Worm (Caenorhabditis elegans) whole organism, L4/young adult: ENCODE measurements around the gene Y75B7AR.1.
A peak's percentile ranks its signal among the peaks of the same experiment; 100 is the strongest.

Experiments
- W03F9.2 ChIP-seq: fragments of 150-350 bp; optimal IDR thresholded peaks from 2 replicates; lab custom pipeline; 2014; ENCODE audit warnings: missing biosample characterization, missing genetic modification characterization
- dao-5 ChIP-seq: sonication (generic microtip); optimal IDR thresholded peaks from 2 replicates; lab custom pipeline; 2016; ENCODE audit warnings: missing genotype, missing genetic modification characterization, moderate library complexity, missing compliant biosample characterization
- him-1 ChIP-seq: sonication (generic microtip); optimal IDR thresholded peaks from 2 replicates; lab custom pipeline; 2016; ENCODE audit warnings: missing genotype, missing genetic modification reagents, missing genetic modification characterization, missing compliant biosample characterization

The Y75B7AR.1 gene

DNA sequence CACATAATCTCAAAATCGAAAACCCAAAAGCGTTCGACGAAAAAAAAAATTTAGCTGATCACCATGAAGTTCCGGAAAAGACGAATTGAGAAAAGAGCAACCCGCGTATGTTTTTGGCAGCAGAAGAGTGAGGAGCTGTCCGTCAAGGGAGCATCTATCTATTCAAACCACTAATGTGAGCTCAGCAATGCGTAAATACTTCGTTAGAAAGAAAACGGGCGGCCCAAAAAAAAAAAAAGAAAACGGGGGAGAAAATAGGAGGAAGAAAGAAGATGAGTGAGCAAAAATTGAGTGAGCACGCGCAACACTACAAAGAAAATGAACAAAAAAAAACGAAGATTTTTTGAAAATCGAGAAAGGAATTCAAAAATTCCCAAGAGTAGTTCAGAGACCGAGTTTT, 28.5 kb downstream of the Y75B7AR.1 start:
- TF ChIP-seq dao-5 (tag; lab: Kevin White, UChicago) (no peak), W03F9.2 (tag; lab: Kevin White, UChicago) (no peak), him-1 (tag; lab: Kevin White, UChicago) (peak; percentile 14)

DNA sequence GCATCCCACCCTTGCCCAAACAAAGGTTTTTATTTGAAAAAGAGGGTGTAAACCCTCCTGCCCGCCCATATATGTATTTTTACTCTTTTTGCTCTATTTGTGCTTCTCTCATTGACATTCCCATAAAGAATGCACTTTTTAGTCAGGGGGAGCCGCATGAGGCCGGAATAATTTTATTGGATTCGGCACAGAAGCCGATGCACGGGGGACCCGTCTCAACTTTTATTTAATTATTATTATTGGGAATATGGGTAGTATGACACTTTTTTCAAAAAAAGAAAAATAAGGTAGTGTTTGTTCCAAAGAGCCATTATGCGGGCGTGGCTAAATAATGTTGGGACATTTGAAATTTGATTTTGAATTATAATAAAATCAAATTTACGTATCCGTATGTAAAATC, 30.8 kb downstream of the Y75B7AR.1 start:
- no peak for TF ChIP-seq him-1 (tag; lab: Kevin White, UChicago)
- TF ChIP-seq W03F9.2 (tag; lab: Kevin White, UChicago) = no peak
- no peak for TF ChIP-seq dao-5 (tag; lab: Kevin White, UChicago)

DNA sequence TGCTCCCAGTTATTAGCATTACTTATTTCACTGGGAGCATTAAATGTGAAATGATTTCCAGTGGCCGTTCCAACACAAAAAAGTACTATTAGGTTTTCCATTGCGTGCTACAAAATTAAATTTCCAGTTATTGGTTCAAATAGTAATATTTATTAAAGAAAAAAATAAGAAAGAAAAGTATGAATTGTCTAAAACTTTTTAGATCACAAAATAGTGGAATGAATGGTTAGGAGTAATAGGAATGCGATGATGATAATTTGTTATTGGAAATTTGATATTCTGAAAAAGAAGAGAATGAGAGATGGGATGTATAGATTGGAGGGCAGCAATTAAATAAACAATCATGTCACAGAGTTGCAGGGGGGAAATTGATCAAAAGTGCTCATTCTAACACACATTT, 34.7 kb downstream of the Y75B7AR.1 start, which contains the start of gene Y75B7AL.2:
Gene Y75B7AL.2, minus strand, starts transcription at position 101 of the 400 bp plus-strand sequence.
- TF ChIP-seq dao-5 (tag; lab: Kevin White, UChicago) (no peak), him-1 (tag; lab: Kevin White, UChicago) (no peak)

DNA sequence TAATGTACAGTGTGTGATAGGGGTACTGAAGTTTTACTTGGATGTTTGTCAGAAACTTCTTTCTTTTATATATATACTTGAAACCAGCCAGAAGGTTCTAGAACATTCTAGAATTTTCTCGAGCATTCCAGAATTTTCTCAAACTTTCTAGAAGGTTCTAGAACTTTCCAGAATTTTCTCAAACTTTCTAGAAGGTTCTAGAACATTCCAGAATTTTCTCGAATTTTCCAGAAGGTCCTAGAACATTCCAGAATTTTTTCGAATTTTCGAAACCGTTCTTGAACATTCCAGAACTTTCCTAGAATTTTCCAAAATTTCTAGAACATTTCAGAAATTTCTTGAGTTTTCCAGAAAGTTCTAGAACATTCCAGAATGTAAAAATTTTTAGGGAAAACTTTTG, 37.5 kb downstream of the Y75B7AR.1 start:
- TF ChIP-seq W03F9.2 (tag; lab: Kevin White, UChicago) (no peak), him-1 (tag; lab: Kevin White, UChicago) (no peak), dao-5 (tag; lab: Kevin White, UChicago) (no peak)

DNA sequence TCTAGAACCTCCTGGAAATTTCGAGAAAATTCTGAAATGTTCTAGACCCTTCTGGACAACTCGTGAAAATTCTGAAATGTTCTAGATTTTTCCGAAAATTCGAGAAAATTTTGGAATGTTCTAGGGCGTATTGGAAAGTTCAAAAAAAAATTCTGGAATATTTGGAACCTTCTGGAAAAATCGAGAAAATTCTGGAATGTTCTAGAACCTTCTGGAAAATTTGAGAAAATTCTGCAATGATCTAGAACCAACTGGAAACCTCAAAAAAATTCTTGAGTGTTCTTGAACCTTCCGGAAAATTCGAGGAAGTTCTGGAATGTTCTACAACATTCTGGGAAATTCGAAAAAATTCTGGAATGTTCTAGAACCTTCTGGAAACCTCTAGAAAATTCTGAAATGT, 40.5 kb downstream of the Y75B7AR.1 start:
- no peak for TF ChIP-seq dao-5 (tag; lab: Kevin White, UChicago)
- no peak for TF ChIP-seq him-1 (tag; lab: Kevin White, UChicago)
- no peak for TF ChIP-seq W03F9.2 (tag; lab: Kevin White, UChicago)

DNA sequence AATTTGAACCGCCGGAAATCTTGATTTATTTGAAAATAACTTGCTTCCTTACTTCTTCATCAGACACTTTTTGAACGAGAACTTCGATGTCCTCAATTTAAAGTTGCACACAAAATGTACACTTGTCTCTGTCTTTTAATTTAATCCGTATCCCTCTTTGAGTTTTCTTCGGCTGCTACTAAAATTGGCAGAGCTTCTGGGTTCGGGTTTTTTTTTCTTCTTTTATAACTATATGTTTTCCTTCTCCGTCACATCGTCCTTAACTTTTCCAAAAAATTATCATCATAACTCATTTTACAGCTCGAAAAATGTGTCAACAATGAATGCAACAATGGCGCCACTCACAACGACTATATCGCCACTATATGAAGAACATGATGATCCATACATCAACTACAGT, 41.0 kb downstream of the Y75B7AR.1 start, which contains the start of gene glb-33:
Gene glb-33, plus strand, starts transcription at position 301 of the 400 bp plus-strand sequence.
- TF ChIP-seq him-1 (tag; lab: Kevin White, UChicago) (no peak), W03F9.2 (tag; lab: Kevin White, UChicago) (no peak), dao-5 (tag; lab: Kevin White, UChicago) (no peak)

DNA sequence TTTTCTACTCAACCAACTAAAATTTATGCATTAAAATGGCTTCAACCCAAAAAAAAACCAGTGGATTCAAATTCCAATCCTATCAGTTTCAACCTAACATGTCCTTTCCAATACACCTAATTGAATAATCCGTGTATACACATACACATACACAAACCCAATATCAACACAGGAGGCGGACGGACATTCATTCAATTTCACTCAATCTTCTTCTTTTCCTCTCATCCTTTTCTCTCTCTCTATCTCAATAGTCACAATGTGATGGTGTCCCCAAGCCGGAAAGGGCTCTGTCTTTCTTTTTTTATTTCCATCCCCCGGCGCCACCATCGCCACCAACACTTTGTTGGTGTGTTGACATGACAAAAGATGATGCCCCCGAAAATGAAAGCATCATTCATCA, 43.0 kb downstream of the Y75B7AR.1 start:
- TF ChIP-seq dao-5 (tag; lab: Kevin White, UChicago) = no peak
- no peak for TF ChIP-seq W03F9.2 (tag; lab: Kevin White, UChicago)
- no peak for TF ChIP-seq him-1 (tag; lab: Kevin White, UChicago)

DNA sequence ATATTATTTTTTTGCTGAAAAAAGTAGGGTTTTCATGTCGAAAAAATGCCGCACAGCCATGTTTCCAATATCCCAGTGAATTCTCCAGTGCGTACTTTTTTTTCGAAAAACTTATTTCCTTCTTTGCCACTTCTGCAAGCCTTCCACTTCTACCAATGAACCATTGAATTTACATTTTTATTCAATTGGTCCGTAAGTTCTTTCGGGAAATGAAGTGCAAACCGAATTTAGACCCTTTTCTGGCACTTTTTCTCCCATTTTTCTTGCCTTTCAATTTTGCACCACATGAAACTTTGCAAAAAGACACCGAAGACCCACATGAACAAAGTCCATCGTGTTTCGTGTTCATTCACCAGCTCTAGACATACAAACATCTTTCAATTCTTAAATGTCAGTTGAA, 50.1 kb downstream of the Y75B7AR.1 start:
- no peak for TF ChIP-seq W03F9.2 (tag; lab: Kevin White, UChicago)
- no peak for TF ChIP-seq dao-5 (tag; lab: Kevin White, UChicago)
- TF ChIP-seq him-1 (tag; lab: Kevin White, UChicago) = no peak

DNA sequence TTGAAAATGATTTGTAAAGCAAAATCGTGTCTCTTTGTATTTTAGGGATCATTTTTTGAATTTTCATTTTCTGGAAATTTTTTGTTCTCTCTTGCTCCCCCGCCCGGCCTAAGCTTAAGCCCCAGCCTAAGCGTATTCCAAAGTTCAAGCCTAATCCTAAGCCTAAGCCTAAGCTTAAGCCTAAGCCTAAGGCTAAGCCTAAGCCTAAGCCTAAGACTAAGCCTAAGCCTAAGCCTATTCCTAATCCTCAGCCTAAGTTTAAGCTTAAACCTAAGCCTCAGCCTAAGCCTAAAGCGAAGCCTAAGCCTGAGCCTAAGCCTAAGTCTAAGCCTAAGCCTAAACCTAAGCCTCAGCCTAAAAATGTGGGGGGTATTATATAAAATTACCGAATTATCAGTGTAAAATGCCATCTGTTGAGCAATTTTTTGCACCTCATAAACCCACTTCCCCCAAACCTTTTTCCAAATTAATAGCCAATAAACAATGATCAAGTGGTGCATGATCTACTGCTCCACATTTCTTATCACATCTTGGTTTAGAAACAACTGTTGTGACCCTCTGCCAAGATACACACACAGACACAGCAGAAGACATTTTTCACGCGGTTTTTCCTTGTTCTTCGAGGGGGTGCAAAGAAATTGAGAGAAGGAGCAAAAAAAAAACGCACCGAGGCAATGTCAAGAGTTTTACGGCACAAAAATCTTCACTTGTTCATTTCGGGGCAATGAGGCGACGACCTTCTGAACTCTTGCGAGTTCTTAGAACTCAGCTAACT, 51.3 kb downstream of the Y75B7AR.1 start:
- no peak for TF ChIP-seq him-1 (tag; lab: Kevin White, UChicago)
- no peak for TF ChIP-seq dao-5 (tag; lab: Kevin White, UChicago)
- no peak for TF ChIP-seq W03F9.2 (tag; lab: Kevin White, UChicago)
